Worm (Caenorhabditis elegans) whole organism, early embryonic: ENCODE results near the gene ifas-2.

Experiments
- B0310.2 ChIP-seq: sonication (generic microtip); optimal IDR thresholded peaks from 2 replicates; lab custom pipeline; 2016; ENCODE audit warnings: mild to moderate bottlenecking, missing genetic modification characterization, missing compliant biosample characterization
- F13C5.2 ChIP-seq: sonication (generic microtip); optimal IDR thresholded peaks from 2 replicates; lab custom pipeline; 2017; ENCODE audit warnings: mild to moderate bottlenecking, missing genetic modification characterization, inconsistent platforms, missing compliant biosample characterization
- aly-1 ChIP-seq: sonication (generic microtip); optimal IDR thresholded peaks from 2 replicates; lab custom pipeline; 2016; ENCODE audit warnings: missing genetic modification characterization, missing compliant biosample characterization
- ama-1 ChIP-seq: fragments of 150-350 bp; optimal IDR thresholded peaks from 2 replicates; lab custom pipeline; 2014
- ceh-13 ChIP-seq: fragments of 200-800 bp; sonication (Bioruptor generic); optimal IDR thresholded peaks from 2 replicates; lab custom pipeline; 2018; ENCODE audit warnings: mild to moderate bottlenecking, missing genetic modification characterization, missing compliant biosample characterization
- ceh-36 ChIP-seq: sonication (generic microtip); optimal IDR thresholded peaks from 2 replicates; lab custom pipeline; 2016; ENCODE audit warnings: missing genetic modification characterization, inconsistent platforms, missing compliant biosample characterization
- ets-7 ChIP-seq: sonication (generic microtip); optimal IDR thresholded peaks from 2 replicates; lab custom pipeline; 2016; ENCODE audit warnings: missing genotype, missing genetic modification characterization, missing compliant biosample characterization
- flt-1 ChIP-seq: fragments of 200-800 bp; sonication (Bioruptor generic); IDR thresholded peaks from 2 replicates; pipeline ENCODE4 v1.3.6; 2022; ENCODE audit warnings: missing genetic modification characterization, missing compliant biosample characterization
- hmbx-1 ChIP-seq: sonication (generic microtip); optimal IDR thresholded peaks from 2 replicates; lab custom pipeline; 2016; ENCODE audit warnings: mild to moderate bottlenecking, missing genetic modification characterization, missing compliant biosample characterization
- hmg-4 ChIP-seq: fragments of 200-800 bp; sonication (Bioruptor generic); optimal IDR thresholded peaks from 2 replicates; lab custom pipeline; 2018; ENCODE audit warnings: mild to moderate bottlenecking, missing genetic modification characterization, missing compliant biosample characterization
- sea-1 ChIP-seq: fragments of 200-800 bp; sonication (Bioruptor generic); conservative IDR thresholded peaks from 2 replicates; pipeline ENCODE4 v1.3.6; 2022; ENCODE audit warnings: missing genetic modification characterization, missing compliant biosample characterization
- tbx-11 ChIP-seq: fragments of 200-800 bp; sonication (Bioruptor generic); IDR thresholded peaks from 2 replicates; pipeline ENCODE4 v1.3.6; 2022; ENCODE audit warnings: missing genetic modification characterization, missing compliant biosample characterization
- tbx-37 ChIP-seq: fragments of 200-800 bp; sonication (Bioruptor generic); conservative IDR thresholded peaks from 2 replicates; pipeline ENCODE4 v1.3.6; 2022; ENCODE audit warnings: missing genetic modification reagents, missing genetic modification characterization, missing compliant biosample characterization
- tra-4 ChIP-seq: sonication (generic microtip); optimal IDR thresholded peaks from 2 replicates; lab custom pipeline; 2017; ENCODE audit warnings: missing genetic modification characterization, missing compliant biosample characterization

DNA sequence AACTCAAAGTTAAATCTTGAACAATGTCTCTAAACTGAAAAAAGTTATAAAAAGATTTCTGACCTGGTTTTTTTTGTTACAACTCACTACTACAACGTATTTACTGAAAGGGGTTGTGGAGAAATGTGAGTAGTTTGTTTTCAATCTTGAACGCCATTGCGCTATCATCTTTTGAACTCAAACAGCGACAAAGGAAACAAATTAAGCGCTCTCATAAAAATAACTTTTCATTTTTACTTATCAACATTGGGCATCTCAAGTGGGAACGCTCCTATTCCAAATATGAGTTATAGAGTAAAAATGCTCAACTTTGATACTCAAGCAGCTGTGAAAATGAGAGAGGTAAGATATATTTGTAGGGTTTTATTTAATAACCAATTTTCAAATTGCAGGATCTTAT is 4.8 kb upstream of the ifas-2 start, which contains the start of gene F09C6.15:
- TF ChIP-seq ama-1 (lab: Kevin White, UChicago): no peak
- TF ChIP-seq flt-1 (GFP tag; lab: Robert Waterston, UW): no peak
- no peak for TF ChIP-seq B0310.2 (tag; lab: Kevin White, UChicago)
- TF ChIP-seq aly-1 (tag; lab: Kevin White, UChicago): no peak
- no peak for TF ChIP-seq tbx-11 (GFP tag; lab: Robert Waterston, UW)
- no peak for TF ChIP-seq tbx-37
- no peak for TF ChIP-seq hmg-4 (GFP tag; lab: Kevin White, UChicago)
- TF ChIP-seq ets-7: no peak
- TF ChIP-seq ceh-13 (GFP tag; lab: Kevin White, UChicago): no peak
- no peak for TF ChIP-seq tra-4 (tag; lab: Kevin White, UChicago)
- TF ChIP-seq ceh-36 (tag; lab: Kevin White, UChicago): no peak
- TF ChIP-seq hmbx-1 (tag; lab: Kevin White, UChicago): no peak
- TF ChIP-seq sea-1 (GFP tag; lab: Robert Waterston, UW): no peak
- TF ChIP-seq F13C5.2 (tag; lab: Kevin White, UChicago): no peak
